Worm (Caenorhabditis elegans) whole organism, midembryonic: Measurements from ENCODE around the gene ugt-46.

ENCODE experiments used
- cog-1 ChIP-seq: sonication (generic microtip); optimal IDR thresholded peaks from 2 replicates; lab custom pipeline; 2016; ENCODE audit warnings: missing genetic modification characterization, missing compliant biosample characterization
- flt-1 ChIP-seq: fragments of 200-800 bp; sonication (Bioruptor generic); IDR thresholded peaks from 2 replicates; pipeline ENCODE4 v1.3.6; 2022; ENCODE audit warnings: missing genetic modification characterization, missing compliant biosample characterization
- klf-2 ChIP-seq: fragments of 200-800 bp; sonication (Bioruptor generic); conservative IDR thresholded peaks from 2 replicates; pipeline ENCODE4 v1.3.6; 2022; ENCODE audit warnings: missing genetic modification reagents, missing genetic modification characterization, missing compliant biosample characterization
- tab-1 ChIP-seq: fragments of 200-800 bp; sonication (Bioruptor generic); IDR thresholded peaks from 2 replicates; pipeline ENCODE4 v1.3.6; 2022; ENCODE audit warnings: missing genetic modification characterization, missing compliant biosample characterization
- ztf-29 ChIP-seq: fragments of 200-800 bp; sonication (Bioruptor generic); IDR thresholded peaks from 2 replicates; pipeline ENCODE4 v1.3.6; 2022; ENCODE audit warnings: missing genetic modification reagents, missing genetic modification characterization, missing compliant biosample characterization

- TF ChIP-seq flt-1 (GFP tag; lab: Robert Waterston, UW) (no peak), tab-1 (GFP tag; lab: Robert Waterston, UW) (no peak), cog-1 (no peak), ztf-29 (GFP tag; lab: Robert Waterston, UW) (no peak), klf-2 (GFP tag; lab: Robert Waterston, UW) (no peak)
These were observed 27.8 kb upstream of the ugt-46 start, which contains the start of gene nas-38 for ce11 chrX:557857-558256.
